Worm (Caenorhabditis elegans): ENCODE results near the gene C23F12.3.

DNA sequence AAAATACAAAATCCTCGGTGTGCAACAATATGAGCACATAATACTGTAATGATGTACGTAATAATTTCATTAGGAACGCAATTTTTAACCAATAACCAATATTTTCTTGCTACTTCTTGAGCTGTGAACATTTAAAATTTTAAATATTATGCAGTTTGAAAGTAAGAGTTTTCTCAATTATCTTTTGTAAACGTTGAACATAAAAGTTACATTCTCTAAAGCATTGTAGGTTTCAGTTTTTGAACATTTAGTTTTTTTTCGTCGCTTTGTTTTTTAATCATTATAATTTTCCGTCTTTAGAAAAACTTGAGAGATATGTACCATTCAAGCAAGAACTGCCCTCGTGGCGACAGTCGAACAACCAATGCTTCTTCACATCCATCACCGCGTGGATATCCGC is at the start of gene C23F12.3:
- TF ChIP-seq him-1 (tag; optimal IDR thresholded peaks at IDR 0.05) (no peak), W03F9.2 (tag; optimal IDR thresholded peaks at IDR 0.05) (no peak)

Measured in whole organism, L4/young adult.